Fruit fly (Drosophila melanogaster): Measurements from ENCODE around the gene Yp3.

Yp3 gene

dm6 chrX:13765217-13765616, 5.9 kb downstream of the Yp3 start (continued):
- TF ChIP-seq al (GFP tag; IDR thresholded peaks at IDR 0.05) (no peak), Nf-YC (tag; optimal IDR thresholded peaks at IDR 0.05) (no peak), zen (tag; optimal IDR thresholded peaks at IDR 0.05) (no peak), Elba2 (GFP tag; optimal IDR thresholded peaks at IDR 0.05) (no peak)

- TF ChIP-seq CG11560 (tag; IDR thresholded peaks at IDR 0.05) (no peak), shn (GFP tag; optimal IDR thresholded peaks at IDR 0.05) (no peak)
These were observed 7.1 kb downstream of the Yp3 start for dm6 chrX:13766495-13766894.

- TF ChIP-seq gfzf (GFP tag; optimal IDR thresholded peaks at IDR 0.05) (no peak), Abd-B (GFP tag; optimal IDR thresholded peaks at IDR 0.05) (no peak), corto (GFP tag; optimal IDR thresholded peaks at IDR 0.05) (no peak), toy (GFP tag; IDR thresholded peaks at IDR 0.05) (no peak), lola (GFP tag; optimal IDR thresholded peaks at IDR 0.05) (no peak), CG14441 (GFP tag; IDR thresholded peaks at IDR 0.05) (no peak), CG6683 (GFP tag; optimal IDR thresholded peaks at IDR 0.05) (no peak), CG8388 (GFP tag; optimal IDR thresholded peaks at IDR 0.05) (no peak), ci (GFP tag; IDR thresholded peaks at IDR 0.05) (no peak), Elba2 (GFP tag; optimal IDR thresholded peaks at IDR 0.05) (no peak), CG17328 (GFP tag; IDR thresholded peaks at IDR 0.05) (no peak), Med (GFP tag) (no peak), Side (GFP tag; optimal IDR thresholded peaks at IDR 0.05) (no peak), tap (tag; optimal IDR thresholded peaks at IDR 0.05) (no peak), Fer3 (tag; optimal IDR thresholded peaks at IDR 0.05) (no peak)
These were observed 11.4 kb downstream of the Yp3 start for dm6 chrX:13770768-13771167.

dm6 chrX:13778568-13778967, 19.2 kb downstream of the Yp3 start:
- TF ChIP-seq Ssrp (tag; optimal IDR thresholded peaks at IDR 0.05) (no peak), odd (GFP tag; optimal IDR thresholded peaks at IDR 0.05) (no peak), CG12071 (GFP tag; optimal IDR thresholded peaks at IDR 0.05) (no peak), Pdp1 (GFP tag; optimal IDR thresholded peaks at IDR 0.05) (no peak), jing (GFP tag; optimal IDR thresholded peaks at IDR 0.05) (no peak), Side (GFP tag; optimal IDR thresholded peaks at IDR 0.05) (no peak), sens-2 (GFP tag; IDR thresholded peaks at IDR 0.05) (no peak), Dref (GFP tag; IDR thresholded peaks at IDR 0.05) (no peak), CG17612 (GFP tag; IDR thresholded peaks at IDR 0.05) (no peak), CG14050 (GFP tag; IDR thresholded peaks at IDR 0.05) (no peak), CG17328 (GFP tag; IDR thresholded peaks at IDR 0.05) (no peak), Six4 (GFP tag; optimal IDR thresholded peaks at IDR 0.05) (no peak), mirr (GFP tag; optimal IDR thresholded peaks at IDR 0.05) (no peak), Hand (GFP tag; optimal IDR thresholded peaks at IDR 0.05) (no peak), Lpt (GFP tag; optimal IDR thresholded peaks at IDR 0.05) (no peak), ind (GFP tag; optimal IDR thresholded peaks at IDR 0.05) (no peak), bcd (GFP tag; optimal IDR thresholded peaks at IDR 0.05) (no peak)

- TF ChIP-seq CG8281 (tag; optimal IDR thresholded peaks at IDR 0.05) (peak; percentile 40), CG16815 (GFP tag; optimal IDR thresholded peaks at IDR 0.05) (no peak), PHDP (tag; optimal IDR thresholded peaks at IDR 0.05) (peak; percentile 8), CG11247 (GFP tag; IDR thresholded peaks at IDR 0.05) (no peak), Atf6 (GFP tag; IDR thresholded peaks at IDR 0.05) (peak; percentile 12; the same call in 1 of the 2 replicates), CG7963 (GFP tag; IDR thresholded peaks at IDR 0.05; ENCODE audit: partially characterized antibody) (no peak), lab (GFP tag; optimal IDR thresholded peaks at IDR 0.05) (no peak), CG8765 (GFP tag; IDR thresholded peaks at IDR 0.05) (no peak), btn (GFP tag; optimal IDR thresholded peaks at IDR 0.05) (no peak), seq (GFP tag; IDR thresholded peaks at IDR 0.05) (peak; percentile 9; the same call in 1 of the 2 replicates), gem (tag; optimal IDR thresholded peaks at IDR 0.05) (peak; percentile 22), CG4360 (GFP tag; IDR thresholded peaks at IDR 0.05) (no peak)
These were observed 20.4 kb downstream of the Yp3 start for dm6 chrX:13779696-13780095.
